Worm (Caenorhabditis elegans) whole organism, late embryonic: ENCODE measurements around the gene ced-7.

Experiments
- C08G9.2 ChIP-seq: sonication (generic microtip); optimal IDR thresholded peaks from 2 replicates; lab custom pipeline; 2016; ENCODE audit warnings: mild to moderate bottlenecking, missing genetic modification characterization, moderate library complexity, missing compliant biosample characterization
- F13H6.1 ChIP-seq: sonication (generic microtip); optimal IDR thresholded peaks from 2 replicates; lab custom pipeline; 2016; ENCODE audit warnings: missing genetic modification characterization, missing compliant biosample characterization
- K02D7.2 ChIP-seq: sonication (generic microtip); optimal IDR thresholded peaks from 2 replicates; lab custom pipeline; 2017; ENCODE audit warnings: mild to moderate bottlenecking, missing genetic modification characterization, missing compliant biosample characterization
- K09A11.1 ChIP-seq: sonication (generic microtip); optimal IDR thresholded peaks from 2 replicates; lab custom pipeline; 2017; ENCODE audit warnings: antibody characterized with exemption, mild to moderate bottlenecking, missing genetic modification characterization, missing compliant biosample characterization; ENCODE audit not compliant: insufficient read depth
- ceh-14 ChIP-seq: sonication (generic microtip); optimal IDR thresholded peaks from 2 replicates; lab custom pipeline; 2016; ENCODE audit warnings: missing genotype, missing genetic modification characterization, missing compliant biosample characterization
- ceh-18 ChIP-seq: sonication (generic microtip); optimal IDR thresholded peaks from 2 replicates; lab custom pipeline; 2016; ENCODE audit warnings: missing genetic modification characterization, missing compliant biosample characterization
- ceh-2 ChIP-seq: sonication (generic microtip); optimal IDR thresholded peaks from 2 replicates; lab custom pipeline; 2016; ENCODE audit warnings: missing genotype, missing genetic modification characterization, missing compliant biosample characterization
- ceh-24 ChIP-seq: sonication (generic microtip); optimal IDR thresholded peaks from 2 replicates; lab custom pipeline; 2016; ENCODE audit warnings: mild to moderate bottlenecking, missing genetic modification characterization, missing compliant biosample characterization
- ceh-30 ChIP-seq: fragments of 150-350 bp; optimal IDR thresholded peaks from 2 replicates; lab custom pipeline; 2014; ENCODE audit warnings: missing biosample characterization, missing genetic modification characterization
- ceh-31 ChIP-seq: sonication (generic microtip); optimal IDR thresholded peaks from 2 replicates; lab custom pipeline; 2016; ENCODE audit warnings: missing genetic modification characterization, missing compliant biosample characterization
- ceh-34 ChIP-seq: sonication (generic microtip); optimal IDR thresholded peaks from 2 replicates; lab custom pipeline; 2016; ENCODE audit warnings: mild to moderate bottlenecking, missing genetic modification characterization, missing compliant biosample characterization
- ceh-45 ChIP-seq: fragments of 200-800 bp; sonication (Bioruptor generic); IDR thresholded peaks from 2 replicates; pipeline ENCODE4 v1.3.6; 2022; ENCODE audit warnings: missing genetic modification reagents, missing genetic modification characterization, missing compliant biosample characterization
- ceh-6 ChIP-seq: fragments of 200-800 bp; sonication (Bioruptor generic); optimal IDR thresholded peaks from 2 replicates; lab custom pipeline; 2018; ENCODE audit warnings: mild to moderate bottlenecking, missing genetic modification characterization, missing compliant biosample characterization
- che-1 ChIP-seq: sonication (generic microtip); optimal IDR thresholded peaks from 2 replicates; lab custom pipeline; 2016; ENCODE audit warnings: mild to moderate bottlenecking, missing genetic modification characterization, missing compliant biosample characterization
- dmd-4 ChIP-seq: sonication (generic microtip); optimal IDR thresholded peaks from 2 replicates; lab custom pipeline; 2016; ENCODE audit warnings: borderline replicate concordance, missing genetic modification characterization, missing compliant biosample characterization
- dve-1 ChIP-seq: sonication (generic microtip); optimal IDR thresholded peaks from 2 replicates; lab custom pipeline; 2017; ENCODE audit warnings: antibody characterized with exemption, mild to moderate bottlenecking, missing genetic modification characterization, missing compliant biosample characterization
- ets-4 ChIP-seq: sonication (generic microtip); optimal IDR thresholded peaks from 2 replicates; lab custom pipeline; 2016; ENCODE audit warnings: missing genetic modification characterization, missing compliant biosample characterization
- eyg-1 ChIP-seq: sonication (generic microtip); optimal IDR thresholded peaks from 2 replicates; lab custom pipeline; 2016; ENCODE audit warnings: missing genotype, missing genetic modification characterization, missing compliant biosample characterization
- fax-1 ChIP-seq: sonication (generic microtip); optimal IDR thresholded peaks from 2 replicates; lab custom pipeline; 2016; ENCODE audit warnings: missing genotype, missing genetic modification characterization, missing compliant biosample characterization
- fkh-10 ChIP-seq: fragments of 150-350 bp; optimal IDR thresholded peaks from 2 replicates; lab custom pipeline; 2014; ENCODE audit warnings: missing biosample characterization, missing genetic modification reagents, missing genetic modification characterization
- hlh-13 ChIP-seq: fragments of 200-800 bp; sonication (Bioruptor generic); optimal IDR thresholded peaks from 2 replicates; lab custom pipeline; 2018; ENCODE audit warnings: mild to moderate bottlenecking, missing genetic modification characterization, missing compliant biosample characterization
- hlh-30 ChIP-seq: sonication (generic microtip); optimal IDR thresholded peaks from 2 replicates; lab custom pipeline; 2017; ENCODE audit warnings: antibody characterized with exemption, missing genetic modification characterization, missing compliant biosample characterization; ENCODE audit not compliant: insufficient read depth
- hlh-6 ChIP-seq: sonication (generic microtip); optimal IDR thresholded peaks from 2 replicates; lab custom pipeline; 2016; ENCODE audit warnings: missing genotype, missing genetic modification characterization, missing compliant biosample characterization
- hlh-8 ChIP-seq: sonication (generic microtip); optimal IDR thresholded peaks from 2 replicates; lab custom pipeline; 2016; ENCODE audit warnings: missing genotype, missing genetic modification characterization, missing compliant biosample characterization
- lin-11 ChIP-seq: fragments of 200-800 bp; sonication (Bioruptor generic); optimal IDR thresholded peaks from 2 replicates; lab custom pipeline; 2018; ENCODE audit warnings: mild to moderate bottlenecking, missing genetic modification characterization, missing compliant biosample characterization
- nfya-1 ChIP-seq: sonication (generic microtip); optimal IDR thresholded peaks from 2 replicates; lab custom pipeline; 2017; ENCODE audit warnings: missing genetic modification characterization, mild to moderate bottlenecking, missing compliant biosample characterization, antibody characterized with exemption, moderate library complexity
- nhr-11 ChIP-seq: fragments of 150-350 bp; optimal IDR thresholded peaks from 2 replicates; lab custom pipeline; 2014; ENCODE audit warnings: missing biosample characterization, missing genetic modification characterization
- npax-4 ChIP-seq: sonication (generic microtip); optimal IDR thresholded peaks from 2 replicates; lab custom pipeline; 2016; ENCODE audit warnings: missing genetic modification characterization, missing compliant biosample characterization
- odd-2 ChIP-seq: sonication (generic microtip); optimal IDR thresholded peaks from 2 replicates; lab custom pipeline; 2017; ENCODE audit warnings: antibody characterized with exemption, mild to moderate bottlenecking, missing genetic modification characterization, missing compliant biosample characterization
- pag-3 ChIP-seq: sonication (generic microtip); optimal IDR thresholded peaks from 2 replicates; lab custom pipeline; 2016; ENCODE audit warnings: missing compliant biosample characterization, missing genetic modification characterization, borderline replicate concordance
- pat-9 ChIP-seq: fragments of 200-800 bp; sonication (Bioruptor generic); optimal IDR thresholded peaks from 2 replicates; lab custom pipeline; 2018; ENCODE audit warnings: mild to moderate bottlenecking, missing genetic modification characterization, moderate library complexity, missing compliant biosample characterization
- pros-1 ChIP-seq: fragments of 150-350 bp; optimal IDR thresholded peaks from 2 replicates; lab custom pipeline; 2014; ENCODE audit warnings: missing biosample characterization, missing genetic modification reagents, missing genetic modification characterization
- rnt-1 ChIP-seq: sonication (generic microtip); optimal IDR thresholded peaks from 2 replicates; lab custom pipeline; 2016; ENCODE audit warnings: missing genetic modification characterization, missing compliant biosample characterization
- sox-4 ChIP-seq: sonication (generic microtip); optimal IDR thresholded peaks from 2 replicates; lab custom pipeline; 2017; ENCODE audit warnings: mild to moderate bottlenecking, missing genetic modification characterization, inconsistent platforms, missing compliant biosample characterization
- syd-9 ChIP-seq: sonication (generic microtip); optimal IDR thresholded peaks from 2 replicates; lab custom pipeline; 2016; ENCODE audit warnings: mild to moderate bottlenecking, missing genetic modification characterization, moderate library complexity, missing compliant biosample characterization
- tbx-2 ChIP-seq: sonication (generic microtip); optimal IDR thresholded peaks from 2 replicates; lab custom pipeline; 2016; ENCODE audit warnings: missing genetic modification characterization, missing compliant biosample characterization
- ttx-3 ChIP-seq: sonication (generic microtip); optimal IDR thresholded peaks from 2 replicates; lab custom pipeline; 2016; ENCODE audit warnings: missing genetic modification reagents, missing genetic modification characterization, missing compliant biosample characterization
- unc-42 ChIP-seq: sonication (generic microtip); optimal IDR thresholded peaks from 2 replicates; lab custom pipeline; 2016; ENCODE audit warnings: missing genotype, missing genetic modification characterization, missing compliant biosample characterization
- unc-55 ChIP-seq: sonication (generic microtip); optimal IDR thresholded peaks from 2 replicates; lab custom pipeline; 2017; ENCODE audit warnings: missing biosample characterization, missing genetic modification reagents, missing genetic modification characterization
- unc-86 ChIP-seq: sonication (generic microtip); optimal IDR thresholded peaks from 2 replicates; lab custom pipeline; 2016; ENCODE audit warnings: missing genetic modification characterization, missing compliant biosample characterization
- zip-5 ChIP-seq: sonication (generic microtip); optimal IDR thresholded peaks from 2 replicates; lab custom pipeline; 2016; ENCODE audit warnings: missing genetic modification characterization, missing compliant biosample characterization
- ztf-16 ChIP-seq: sonication (generic microtip); optimal IDR thresholded peaks from 2 replicates; lab custom pipeline; 2017; ENCODE audit warnings: missing genetic modification characterization, missing compliant biosample characterization

The ced-7 gene

DNA sequence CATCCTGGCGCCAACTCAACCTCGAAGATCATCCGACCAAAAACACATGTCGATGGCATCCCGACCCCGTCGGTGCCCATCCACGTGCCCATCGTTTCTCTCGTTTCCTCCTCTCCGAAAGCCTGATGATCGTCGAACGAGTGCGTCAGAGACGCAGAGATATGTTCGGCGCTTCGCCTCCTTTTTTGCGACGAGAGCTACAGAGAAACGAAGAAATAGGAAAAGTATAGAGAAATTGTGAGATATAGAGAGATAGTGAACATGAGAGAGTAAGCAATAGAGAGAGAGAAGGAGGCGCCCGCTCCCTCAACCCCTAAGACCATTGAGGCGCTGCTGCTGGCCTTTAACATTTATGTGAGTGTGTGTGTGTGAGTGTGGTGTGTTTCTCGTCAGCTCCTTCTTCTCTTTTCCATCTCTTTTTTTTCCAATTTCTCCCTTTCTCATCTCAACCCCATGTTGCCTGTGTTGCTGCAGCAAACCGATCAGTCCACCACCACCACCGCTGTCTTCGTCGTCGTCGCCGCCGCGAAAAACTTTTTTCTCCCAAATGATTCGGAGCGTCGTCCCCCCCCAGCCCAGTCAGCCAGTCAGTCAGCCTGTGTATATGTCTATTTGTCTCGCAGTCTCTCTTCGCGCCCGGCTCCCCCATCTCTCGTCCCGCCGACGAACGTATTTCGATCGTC lies 39.3 kb upstream of the ced-7 start, which contains the start of gene hlh-11:
Gene hlh-11, plus strand, starts transcription at position 633 of the 683 bp plus-strand sequence.
- TF ChIP-seq nfya-1 (tag; lab: Kevin White, UChicago) (peak; percentile 77), ets-4 (tag; lab: Kevin White, UChicago) (peak; percentile 41), hlh-6 (tag; lab: Kevin White, UChicago) (no peak), rnt-1 (tag; lab: Kevin White, UChicago) (peak; percentile 57), F13H6.1 (tag; lab: Kevin White, UChicago) (peak; percentile 71), dve-1 (tag; lab: Kevin White, UChicago) (peak; percentile 12), pat-9 (tag; lab: Kevin White, UChicago) (peak; percentile 35), hlh-13 (GFP tag; lab: Kevin White, UChicago) (no peak), fkh-10 (GFP tag; lab: Kevin White, UChicago) (no peak), unc-55 (peak; percentile 41), K09A11.1 (tag; lab: Kevin White, UChicago) (peak; percentile 17), syd-9 (tag; lab: Kevin White, UChicago) (peak; percentile 3), hlh-8 (tag; lab: Kevin White, UChicago) (peak; percentile 59), ceh-18 (tag; lab: Kevin White, UChicago) (peak; percentile 96), fax-1 (tag; lab: Kevin White, UChicago) (no peak), ceh-14 (tag; lab: Kevin White, UChicago) (peak; percentile 26), tbx-2 (tag; lab: Kevin White, UChicago) (peak; percentile 58), hlh-30 (tag; lab: Kevin White, UChicago) (peak; percentile 76), sox-4 (tag; lab: Kevin White, UChicago) (peak; percentile 30), ceh-34 (tag; lab: Kevin White, UChicago) (peak; percentile 59), ceh-6 (GFP tag; lab: Kevin White, UChicago) (peak; percentile 23), ceh-31 (peak; percentile 62), K02D7.2 (tag; lab: Kevin White, UChicago) (no peak), unc-42 (peak; percentile 59)

- no peak for TF ChIP-seq odd-2
- TF ChIP-seq dve-1 (tag; lab: Kevin White, UChicago): no peak
- TF ChIP-seq nfya-1 (tag; lab: Kevin White, UChicago): peak; percentile 52
- TF ChIP-seq tbx-2 (tag; lab: Kevin White, UChicago): no peak
- TF ChIP-seq pag-3 (tag; lab: Kevin White, UChicago): no peak
- no peak for TF ChIP-seq pros-1 (tag; lab: Kevin White, UChicago)
- TF ChIP-seq ceh-30 (tag; lab: Kevin White, UChicago): no peak
These were observed 37.8 kb upstream of the ced-7 start for ce11 chrIII:9617599-9618262.

- no peak for TF ChIP-seq ceh-2 (tag; lab: Kevin White, UChicago)
- no peak for TF ChIP-seq zip-5 (tag; lab: Kevin White, UChicago)
- TF ChIP-seq npax-4 (tag; lab: Kevin White, UChicago): no peak
- TF ChIP-seq C08G9.2: no peak
- no peak for TF ChIP-seq ttx-3 (tag; lab: Kevin White, UChicago)
These were observed 37.0 kb upstream of the ced-7 start for ce11 chrIII:9616933-9617332.

DNA sequence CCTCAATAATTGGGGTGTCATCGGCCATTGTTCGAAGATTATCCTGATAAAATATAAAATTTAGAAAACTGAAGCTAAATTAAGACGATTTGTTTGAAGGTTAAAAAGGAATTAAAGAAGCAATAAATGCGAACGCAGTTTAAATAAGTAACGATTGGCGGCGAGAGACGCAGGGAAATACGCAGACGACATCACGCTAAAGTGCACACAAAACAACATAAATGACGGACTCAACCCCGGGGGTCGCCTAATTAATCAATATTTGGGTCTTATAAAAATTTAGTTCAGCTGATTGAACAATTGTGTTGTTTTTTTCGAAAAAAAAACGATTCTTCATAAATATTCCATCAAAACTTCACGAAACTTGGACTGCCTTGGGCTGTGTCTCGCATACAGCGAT lies 36.5 kb upstream of the ced-7 start, which contains the start of gene hcp-3:
Gene hcp-3, minus strand, starts transcription at position 45 of the 400 bp plus-strand sequence.
- TF ChIP-seq ceh-14 (tag; lab: Kevin White, UChicago): peak; percentile 39
- TF ChIP-seq unc-86: no peak
- no peak for TF ChIP-seq ceh-30 (tag; lab: Kevin White, UChicago)
- no peak for TF ChIP-seq npax-4 (tag; lab: Kevin White, UChicago)
- no peak for TF ChIP-seq nhr-11 (tag; lab: Kevin White, UChicago)
- peak; percentile 37 for TF ChIP-seq ceh-31
- no peak for TF ChIP-seq eyg-1
- TF ChIP-seq dmd-4 (tag; lab: Kevin White, UChicago): no peak
- peak; percentile 55 for TF ChIP-seq nfya-1 (tag; lab: Kevin White, UChicago)
- no peak for TF ChIP-seq hlh-30 (tag; lab: Kevin White, UChicago)
- TF ChIP-seq ceh-45 (GFP tag; lab: Robert Waterston, UW): no peak
- no peak for TF ChIP-seq hlh-6 (tag; lab: Kevin White, UChicago)
- no peak for TF ChIP-seq odd-2
- no peak for TF ChIP-seq che-1 (tag; lab: Kevin White, UChicago)
- TF ChIP-seq ceh-2 (tag; lab: Kevin White, UChicago): no peak
- TF ChIP-seq sox-4 (tag; lab: Kevin White, UChicago): no peak
- TF ChIP-seq syd-9 (tag; lab: Kevin White, UChicago): no peak
- no peak for TF ChIP-seq fkh-10 (GFP tag; lab: Kevin White, UChicago)
- no peak for TF ChIP-seq ceh-24 (tag; lab: Kevin White, UChicago)
- no peak for TF ChIP-seq ztf-16
- no peak for TF ChIP-seq dve-1 (tag; lab: Kevin White, UChicago)
- no peak for TF ChIP-seq lin-11 (tag; lab: Kevin White, UChicago)
